Worm (Caenorhabditis elegans) whole organism, L2 larva: ENCODE measurements around the gene srw-76.

Experiments used
- Y55F3AM.14 ChIP-seq: fragments of 200-800 bp; sonication (Bioruptor generic); optimal IDR thresholded peaks from 2 replicates; lab custom pipeline; 2018; ENCODE audit warnings: mild to moderate bottlenecking, missing genetic modification characterization, missing compliant biosample characterization
- elt-3 ChIP-seq: sonication (generic microtip); optimal IDR thresholded peaks from 2 replicates; lab custom pipeline; 2017; ENCODE audit warnings: missing biosample characterization, missing genetic modification characterization
- mab-5 ChIP-seq: fragments of 150-350 bp; optimal IDR thresholded peaks from 2 replicates; lab custom pipeline; 2014; ENCODE audit warnings: missing biosample characterization, missing genetic modification characterization
- nhr-12 ChIP-seq: fragments of 150-350 bp; optimal IDR thresholded peaks from 2 replicates; lab custom pipeline; 2014; ENCODE audit warnings: missing biosample characterization, missing genetic modification characterization
- nhr-77 ChIP-seq: fragments of 150-350 bp; optimal IDR thresholded peaks from 2 replicates; lab custom pipeline; 2014; ENCODE audit warnings: missing biosample characterization, missing genetic modification characterization
- snpc-4 ChIP-seq: fragments of 150-350 bp; optimal IDR thresholded peaks from 2 replicates; lab custom pipeline; 2014; ENCODE audit warnings: missing biosample characterization, missing genetic modification characterization
- ztf-11 ChIP-seq: sonication (generic microtip); optimal IDR thresholded peaks from 2 replicates; lab custom pipeline; 2017; ENCODE audit warnings: missing biosample characterization, missing genetic modification characterization
- ztf-4 ChIP-seq: fragments of 150-350 bp; optimal IDR thresholded peaks from 2 replicates; lab custom pipeline; 2014; ENCODE audit warnings: missing biosample characterization, missing genetic modification characterization

ce11 chrV:16598437-16598836, 39.7 kb downstream of the srw-76 start:
- TF ChIP-seq ztf-11: no peak
- no peak for TF ChIP-seq ztf-4 (tag; lab: Kevin White, UChicago)
- no peak for TF ChIP-seq Y55F3AM.14 (GFP tag; lab: Kevin White, UChicago)
- TF ChIP-seq nhr-12 (tag; lab: Kevin White, UChicago): no peak
- no peak for TF ChIP-seq nhr-77 (tag; lab: Kevin White, UChicago)
- no peak for TF ChIP-seq snpc-4 (tag; lab: Kevin White, UChicago)
- TF ChIP-seq mab-5 (tag; lab: Kevin White, UChicago): no peak
- no peak for TF ChIP-seq elt-3 (tag; lab: Kevin White, UChicago)
